Fruit fly (Drosophila melanogaster) whole organism, embryonic: ENCODE data around the gene rasp.
A peak's percentile ranks its signal among the peaks of the same experiment; 100 is the strongest.

Source experiments
- Atf3 ChIP-seq: fragments of 200-800 bp; sonication (Bioruptor generic); optimal IDR thresholded peaks from 3 replicates; lab custom pipeline; 2016; ENCODE audit warnings: missing biosample characterization, missing genetic modification characterization
- CG10147 ChIP-seq: fragments of 200-800 bp; sonication (Bioruptor generic); optimal IDR thresholded peaks from 2 replicates; lab custom pipeline; 2019; ENCODE audit warnings: missing biosample characterization, mild to moderate bottlenecking, missing genetic modification characterization, moderate library complexity
- CG10274 ChIP-seq: fragments of 200-800 bp; sonication (Bioruptor generic); optimal IDR thresholded peaks from 3 replicates; lab custom pipeline; 2017; ENCODE audit warnings: missing biosample characterization, mild to moderate bottlenecking, missing genetic modification characterization
- CG11504 ChIP-seq: fragments of 200-800 bp; sonication (Bioruptor generic); optimal IDR thresholded peaks from 3 replicates; lab custom pipeline; 2019; ENCODE audit warnings: missing biosample characterization, mild to moderate bottlenecking, missing genetic modification characterization, moderate library complexity
- CG11723 ChIP-seq: fragments of 200-800 bp; sonication (Bioruptor generic); optimal IDR thresholded peaks from 2 replicates; lab custom pipeline; 2017; ENCODE audit warnings: missing biosample characterization, mild to moderate bottlenecking, missing genetic modification characterization
- CG1233 ChIP-seq: fragments of 200-800 bp; sonication (Bioruptor generic); optimal IDR thresholded peaks from 4 replicates; lab custom pipeline; 2018; ENCODE audit warnings: missing biosample characterization, mild to moderate bottlenecking, missing genetic modification characterization
- CG12942 ChIP-seq: fragments of 200-800 bp; sonication (Bioruptor generic); optimal IDR thresholded peaks from 3 replicates; lab custom pipeline; 2016; ENCODE audit warnings: missing biosample characterization, missing genetic modification characterization
- CG13624 ChIP-seq: fragments of 200-800 bp; sonication (Bioruptor generic); optimal IDR thresholded peaks from 2 replicates; lab custom pipeline; 2016; ENCODE audit warnings: missing biosample characterization, missing genetic modification characterization
- CG17802 ChIP-seq: fragments of 200-800 bp; sonication (Bioruptor generic); optimal IDR thresholded peaks from 2 replicates; lab custom pipeline; 2018; ENCODE audit warnings: missing biosample characterization, mild to moderate bottlenecking, missing genetic modification characterization, moderate library complexity
- CG17829 ChIP-seq: fragments of 200-800 bp; optimal IDR thresholded peaks from 2 replicates; lab custom pipeline; 2019; ENCODE audit warnings: missing biosample characterization, mild to moderate bottlenecking, missing genetic modification characterization, moderate library complexity
- CG18476 ChIP-seq: fragments of 200-800 bp; sonication (Bioruptor generic); optimal IDR thresholded peaks from 2 replicates; lab custom pipeline; 2016; ENCODE audit warnings: missing biosample characterization, mild to moderate bottlenecking, missing genetic modification characterization
- CG30020 ChIP-seq: fragments of 200-800 bp; optimal IDR thresholded peaks from 2 replicates; lab custom pipeline; 2019; ENCODE audit warnings: missing biosample characterization, mild to moderate bottlenecking, missing genetic modification characterization, moderate library complexity
- CG4360 ChIP-seq: fragments of 200-800 bp; sonication (Bioruptor generic); IDR thresholded peaks from 2 replicates; pipeline ENCODE4 v1.3.6; 2022; ENCODE audit warnings: missing biosample characterization, missing genetic modification characterization
- CG43689 ChIP-seq: fragments of 200-800 bp; sonication (Bioruptor generic); IDR thresholded peaks from 2 replicates; pipeline ENCODE4 v1.3.6; 2022; ENCODE audit warnings: missing biosample characterization, missing genetic modification characterization
- CG6175 ChIP-seq: fragments of 200-800 bp; sonication (Bioruptor generic); IDR thresholded peaks from 3 replicates; pipeline ENCODE4 v1.3.6; 2022; ENCODE audit warnings: missing biosample characterization, missing genetic modification characterization
- CG7839 ChIP-seq: fragments of 200-800 bp; sonication (Bioruptor generic); optimal IDR thresholded peaks from 3 replicates; lab custom pipeline; 2018; ENCODE audit warnings: missing biosample characterization, mild to moderate bottlenecking, missing genetic modification characterization, moderate library complexity
- CG7928 ChIP-seq: fragments of 200-800 bp; sonication (Bioruptor generic); optimal IDR thresholded peaks from 2 replicates; lab custom pipeline; 2017; ENCODE audit warnings: missing biosample characterization, mild to moderate bottlenecking, missing genetic modification characterization
- CG8290 ChIP-seq, 3 experiments: fragments of 200-800 bp; sonication (Bioruptor generic); optimal IDR thresholded peaks; 2 replicates each; lab custom pipeline; 2016 to 2019; ENCODE audit warnings: missing biosample characterization in 3 of 3, missing genetic modification characterization in 3 of 3, mild to moderate bottlenecking in 2 of 3, moderate library complexity in 1 of 3
- CG9727 ChIP-seq: fragments of 200-800 bp; sonication (Bioruptor generic); optimal IDR thresholded peaks from 3 replicates; lab custom pipeline; 2017; ENCODE audit warnings: missing biosample characterization, mild to moderate bottlenecking, missing genetic modification characterization
- CG9817 ChIP-seq: fragments of 200-800 bp; sonication (Bioruptor generic); optimal IDR thresholded peaks from 2 replicates; lab custom pipeline; 2018; ENCODE audit warnings: missing biosample characterization, mild to moderate bottlenecking, missing genetic modification characterization, moderate library complexity
- CHES-1-like ChIP-seq: fragments of 200-800 bp; sonication (Bioruptor generic); optimal IDR thresholded peaks from 2 replicates; lab custom pipeline; 2016; ENCODE audit warnings: missing biosample characterization, missing genetic modification characterization
- Camta ChIP-seq: fragments of 200-800 bp; sonication (Bioruptor generic); optimal IDR thresholded peaks from 2 replicates; lab custom pipeline; 2016; ENCODE audit warnings: missing biosample characterization, missing genetic modification characterization
- CkIIα-i1 ChIP-seq: fragments of 200-800 bp; sonication (Bioruptor generic); IDR thresholded peaks from 2 replicates; pipeline ENCODE4 v1.3.6; 2022; ENCODE audit warnings: missing biosample characterization, missing genetic modification characterization
- D ChIP-seq, 2 experiments: fragments of 200-800 bp in 1 of 2; fragments of >200 bp in 1 of 2; sonication (Bioruptor generic) in 1 of 2; optimal IDR thresholded peaks; 2 replicates in 1 of 2; 3 replicates in 1 of 2; lab custom pipeline; 2017; ENCODE audit warnings: mild to moderate bottlenecking in 1 of 2, missing biosample characterization in 1 of 2, missing genetic modification characterization in 1 of 2, missing genetic modification reagents in 1 of 2
- Dref ChIP-seq: fragments of 200-800 bp; sonication (Bioruptor generic); IDR thresholded peaks from 2 replicates; pipeline ENCODE4 v1.3.6; 2022; ENCODE audit warnings: missing biosample characterization, missing genetic modification characterization
- H15 ChIP-seq: fragments of 200-800 bp; sonication (Bioruptor generic); IDR thresholded peaks from 3 replicates; pipeline ENCODE4 v1.3.6; 2022; ENCODE audit warnings: missing biosample characterization, missing genetic modification characterization
- Nf-YA ChIP-seq: fragments of 200-800 bp; sonication (Bioruptor generic); IDR thresholded peaks from 2 replicates; pipeline ENCODE4 v1.3.6; 2022; ENCODE audit warnings: missing biosample characterization, missing genetic modification characterization
- Sin3A ChIP-seq: fragments of >200 bp; optimal IDR thresholded peaks from 2 replicates; lab custom pipeline; 2018
- Taf1 ChIP-seq: fragments of 200-800 bp; sonication (Bioruptor generic); IDR thresholded peaks from 2 replicates; pipeline ENCODE4 v1.3.6; 2022; ENCODE audit warnings: missing biosample characterization, missing genetic modification characterization
- Xrp1 ChIP-seq: fragments of 200-800 bp; sonication (Bioruptor generic); IDR thresholded peaks from 2 replicates; pipeline ENCODE4 v1.3.6; 2022; ENCODE audit warnings: missing biosample characterization, missing genetic modification characterization
- abd-A ChIP-seq: fragments of 200-800 bp; sonication (Bioruptor generic); optimal IDR thresholded peaks from 3 replicates; lab custom pipeline; 2019; ENCODE audit warnings: missing biosample characterization, mild to moderate bottlenecking, missing genetic modification characterization, moderate library complexity
- amos ChIP-seq: fragments of 200-800 bp; sonication (Bioruptor generic); IDR thresholded peaks from 2 replicates; pipeline ENCODE4 v1.3.6; 2022; ENCODE audit warnings: missing biosample characterization, missing genetic modification characterization; ENCODE audit not compliant: partially characterized antibody
- ara ChIP-seq: fragments of 200-800 bp; sonication (Bioruptor generic); IDR thresholded peaks from 2 replicates; pipeline ENCODE4 v1.3.6; 2022; ENCODE audit warnings: missing biosample characterization, missing genetic modification characterization
- btn ChIP-seq: fragments of 200-800 bp; sonication (Bioruptor generic); optimal IDR thresholded peaks from 2 replicates; lab custom pipeline; 2016; ENCODE audit warnings: missing biosample characterization, missing genetic modification characterization
- crol ChIP-seq: fragments of 200-800 bp; sonication (Bioruptor generic); IDR thresholded peaks from 2 replicates; pipeline ENCODE4 v1.3.6; 2022; ENCODE audit warnings: missing biosample characterization, missing genetic modification characterization
- da ChIP-seq: fragments of 200-800 bp; sonication (Bioruptor generic); optimal IDR thresholded peaks from 2 replicates; lab custom pipeline; 2016; ENCODE audit warnings: missing biosample characterization, missing genetic modification characterization
- disco-r ChIP-seq: fragments of 200-800 bp; sonication (Bioruptor generic); optimal IDR thresholded peaks from 2 replicates; lab custom pipeline; 2016; ENCODE audit warnings: missing biosample characterization, missing genetic modification characterization
- fu2 ChIP-seq: fragments of 200-800 bp; sonication (Bioruptor generic); optimal IDR thresholded peaks from 2 replicates; lab custom pipeline; 2016; ENCODE audit warnings: missing biosample characterization, missing genetic modification characterization
- gcm2 ChIP-seq: fragments of 200-800 bp; sonication (Bioruptor generic); optimal IDR thresholded peaks from 2 replicates; lab custom pipeline; 2016; ENCODE audit warnings: missing biosample characterization, missing genetic modification characterization
- gsb ChIP-seq: fragments of 200-800 bp; sonication (Bioruptor generic); IDR thresholded peaks from 2 replicates; pipeline ENCODE4 v1.3.6; 2022; ENCODE audit warnings: missing biosample characterization, missing genetic modification characterization
- klu ChIP-seq: fragments of 200-800 bp; sonication (Bioruptor generic); IDR thresholded peaks from 2 replicates; pipeline ENCODE4 v1.3.6; 2022; ENCODE audit warnings: missing biosample characterization, missing genetic modification characterization
- lab ChIP-seq: fragments of 200-800 bp; sonication (Bioruptor generic); optimal IDR thresholded peaks from 3 replicates; lab custom pipeline; 2017; ENCODE audit warnings: missing biosample characterization, missing genetic modification characterization, mild to moderate bottlenecking, moderate library complexity, missing genetic modification reagents
- lmd ChIP-seq: fragments of 200-800 bp; sonication (Bioruptor generic); IDR thresholded peaks from 2 replicates; pipeline ENCODE4 v1.3.6; 2022; ENCODE audit warnings: missing biosample characterization, missing genetic modification characterization
- nau ChIP-seq: fragments of 200-800 bp; sonication (Bioruptor generic); optimal IDR thresholded peaks from 3 replicates; lab custom pipeline; 2017; ENCODE audit warnings: missing biosample characterization, mild to moderate bottlenecking, missing genetic modification characterization, missing genetic modification reagents
- nerfin-2 ChIP-seq: fragments of 200-800 bp; sonication (Bioruptor generic); IDR thresholded peaks from 2 replicates; pipeline ENCODE4 v1.3.6; 2022; ENCODE audit warnings: missing biosample characterization, missing genetic modification characterization; ENCODE audit not compliant: partially characterized antibody
- odd ChIP-seq: fragments of 200-800 bp; sonication (Bioruptor generic); optimal IDR thresholded peaks from 2 replicates; lab custom pipeline; 2017; ENCODE audit warnings: missing biosample characterization, mild to moderate bottlenecking, missing genetic modification characterization
- phol ChIP-seq: fragments of 200-800 bp; sonication (Bioruptor generic); optimal IDR thresholded peaks from 3 replicates; lab custom pipeline; 2018; ENCODE audit warnings: missing biosample characterization, mild to moderate bottlenecking, missing genetic modification characterization, moderate library complexity
- rib ChIP-seq: fragments of 200-800 bp; sonication (Bioruptor generic); IDR thresholded peaks from 2 replicates; pipeline ENCODE4 v1.3.6; 2022; ENCODE audit warnings: missing biosample characterization, missing genetic modification characterization
- unc-4 ChIP-seq: fragments of 200-800 bp; sonication (Bioruptor generic); IDR thresholded peaks from 2 replicates; pipeline ENCODE4 v1.3.6; 2022; ENCODE audit warnings: missing biosample characterization, missing genetic modification characterization; ENCODE audit not compliant: partially characterized antibody

The rasp gene

dm6 chr3L:3149060-3149872, 12.7 kb upstream of the rasp start (continued):
- TF ChIP-seq CG18476 (no peak), Taf1 (GFP tag; lab: Robert Waterston, UW) (no peak), CG10274 (GFP tag; lab: Kevin White, UChicago) (no peak), CG7928 (no peak), gcm2 (no peak), Xrp1 (GFP tag; lab: Robert Waterston, UW) (no peak), rib (GFP tag; lab: Robert Waterston, UW) (peak; percentile 86), crol (GFP tag; lab: Robert Waterston, UW) (peak; percentile 92), Camta (GFP tag; lab: Kevin White, UChicago) (no peak), nau (GFP tag; lab: Kevin White, UChicago) (no peak), nerfin-2 (GFP tag; lab: Robert Waterston, UW) (0 out of 2 replicates have a peak, but pooled peaks have one; percentile 25), klu (GFP tag; lab: Robert Waterston, UW) (0 out of 2 replicates have a peak, but pooled peaks have one; percentile 15), CG43689 (GFP tag; lab: Robert Waterston, UW) (no peak), ara (GFP tag; lab: Robert Waterston, UW) (no peak), CG1233 (no peak), CG6175 (GFP tag; lab: Robert Waterston, UW) (no peak), CG11504 (tag; lab: Kevin White, UChicago) (no peak), odd (GFP tag; lab: Kevin White, UChicago) (no peak), H15 (GFP tag; lab: Robert Waterston, UW) (no peak), CG10147 (peak; percentile 19), CG11723 (no peak), phol (tag; lab: Kevin White, UChicago) (no peak), CG17829 (tag; lab: Kevin White, UChicago) (no peak), CG12942 (GFP tag; lab: Kevin White, UChicago) (no peak), abd-A (tag; lab: Kevin White, UChicago) (peak; percentile 99), CG13624 (GFP tag; lab: Kevin White, UChicago) (peak; percentile 72), CG7839 (no peak), CG4360 (GFP tag; lab: Robert Waterston, UW) (peak; percentile 86), Sin3A (lab: Kevin White, UChicago) (no peak), CkIIα-i1 (GFP tag; lab: Robert Waterston, UW) (no peak), D (optimal IDR thresholded peaks at IDR 0.05; lab: Kevin White, UChicago) (no peak), D (GFP tag; optimal IDR thresholded peaks at IDR 0.05; lab: Kevin White, UChicago) (no peak), CG9727 (GFP tag; lab: Kevin White, UChicago) (no peak), lmd (GFP tag; lab: Robert Waterston, UW) (no peak), CG8290 (GFP tag; optimal IDR thresholded peaks at IDR 0.05; lab: Kevin White, UChicago) (no peak), CG8290 (tag; optimal IDR thresholded peaks at IDR 0.05; lab: Kevin White, UChicago) (no peak), unc-4 (GFP tag; lab: Robert Waterston, UW) (peak; percentile 42), Atf3 (GFP tag; lab: Kevin White, UChicago) (peak; percentile 81), Dref (GFP tag; lab: Robert Waterston, UW) (peak; percentile 46), CHES-1-like (GFP tag; lab: Kevin White, UChicago) (peak; percentile 54), amos (GFP tag; lab: Robert Waterston, UW) (peak; percentile 51; the same call in 1 of the 2 replicates), lab (GFP tag; lab: Kevin White, UChicago) (no peak), fu2 (GFP tag; lab: Kevin White, UChicago) (no peak), Nf-YA (GFP tag; lab: Robert Waterston, UW) (no peak), disco-r (GFP tag; lab: Kevin White, UChicago) (no peak), btn (GFP tag; lab: Kevin White, UChicago) (no peak), CG30020 (tag; lab: Kevin White, UChicago) (no peak), da (GFP tag; lab: Kevin White, UChicago) (no peak), CG9817 (no peak), CG17802 (tag; lab: Kevin White, UChicago) (no peak), gsb (GFP tag; lab: Robert Waterston, UW) (no peak)
